Worm (Caenorhabditis elegans): ENCODE measurements around the gene vit-5.
A peak's percentile ranks its signal among the peaks of the same experiment; 100 is the strongest.

The vit-5 gene

DNA sequence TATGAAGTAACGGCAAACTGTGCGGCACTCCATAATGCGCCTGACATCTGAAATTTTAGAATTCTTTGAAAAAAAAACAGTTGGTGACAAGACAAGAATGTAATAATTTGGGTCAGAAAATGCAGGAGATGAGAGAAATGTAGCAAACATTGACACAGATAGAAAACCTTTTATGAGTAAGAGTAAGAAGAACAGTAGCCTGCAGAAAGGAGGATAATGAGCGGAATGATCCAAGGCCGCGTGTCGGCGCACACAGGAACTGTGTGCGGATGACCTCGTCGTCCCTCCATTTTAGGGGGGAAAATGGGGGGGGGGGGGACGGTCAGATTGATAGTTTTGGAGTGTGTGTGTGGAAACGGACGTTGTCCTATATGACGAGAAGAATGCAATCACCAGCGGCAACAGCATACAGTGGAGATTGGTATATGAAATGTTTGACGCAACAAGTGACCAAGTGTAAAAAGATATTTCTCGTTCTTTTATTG is 11.4 kb downstream of the vit-5 start, which contains the start of gene dhs-27 (continued):
- TF ChIP-seq mep-1 (tag; optimal IDR thresholded peaks at IDR 0.05) (peak; percentile 17), unc-62 (GFP tag; optimal IDR thresholded peaks at IDR 0.05) (no peak), hpl-2 (GFP tag; optimal IDR thresholded peaks at IDR 0.05) (no peak), nhr-19 (GFP tag; conservative IDR thresholded peaks at IDR 0.05) (no peak), lin-14 (GFP tag; optimal IDR thresholded peaks at IDR 0.05) (peak; percentile 89), lsy-2 (tag; optimal IDR thresholded peaks at IDR 0.05) (no peak), ceh-63 (GFP tag; optimal IDR thresholded peaks at IDR 0.05) (no peak), ets-5 (GFP tag; IDR thresholded peaks at IDR 0.05) (no peak), alr-1 (tag; optimal IDR thresholded peaks at IDR 0.05; ENCODE audit: borderline replicate concordance) (no peak), swsn-7 (tag; optimal IDR thresholded peaks at IDR 0.05) (no peak), ceh-90 (tag; optimal IDR thresholded peaks at IDR 0.05) (no peak), fkh-4 (tag; optimal IDR thresholded peaks at IDR 0.05; ENCODE audit: borderline replicate concordance) (no peak), nhr-77 (tag; optimal IDR thresholded peaks at IDR 0.05) (no peak), hlh-4 (tag; optimal IDR thresholded peaks at IDR 0.05) (no peak), ceh-88 (GFP tag; IDR thresholded peaks at IDR 0.05) (no peak), blmp-1 (tag; optimal IDR thresholded peaks at IDR 0.05) (peak; percentile 68), nhr-20 (tag; optimal IDR thresholded peaks at IDR 0.05) (no peak), nhr-84 (tag; optimal IDR thresholded peaks at IDR 0.05) (no peak), ztf-4 (tag; optimal IDR thresholded peaks at IDR 0.05) (no peak), nhr-90 (tag; optimal IDR thresholded peaks at IDR 0.05; ENCODE audit: poor library complexity) (peak; percentile 6), lin-13 (GFP tag; optimal IDR thresholded peaks at IDR 0.05) (no peak), hlh-17 (GFP tag; optimal IDR thresholded peaks at IDR 0.05; ENCODE audit: borderline replicate concordance) (no peak), zip-4 (GFP tag; optimal IDR thresholded peaks at IDR 0.05) (no peak), zag-1 (tag; optimal IDR thresholded peaks at IDR 0.05) (no peak), isw-1 (GFP tag; IDR thresholded peaks at IDR 0.05) (no peak)

DNA sequence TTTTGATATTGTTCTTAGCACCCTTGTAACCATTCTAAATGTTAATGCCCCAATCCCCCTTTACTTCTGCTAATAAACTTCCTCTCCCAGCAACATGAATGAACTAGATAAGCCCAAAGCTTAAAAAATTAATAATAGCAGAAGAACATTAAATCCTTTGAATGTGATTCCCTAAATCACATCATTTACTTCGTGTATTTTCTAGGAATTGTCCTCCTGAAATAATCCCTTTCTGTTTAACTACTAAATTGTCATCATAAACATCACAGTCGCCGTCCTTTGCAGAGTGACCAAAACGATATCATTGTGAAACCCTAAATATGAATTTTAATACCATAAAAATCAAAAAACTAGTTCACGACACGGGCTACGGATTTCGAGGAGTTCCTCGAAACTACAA is 12.8 kb downstream of the vit-5 start:
- TF ChIP-seq fkh-8 (tag; optimal IDR thresholded peaks at IDR 0.05): peak; percentile 6
- no peak for TF ChIP-seq nhr-84 (tag; optimal IDR thresholded peaks at IDR 0.05)
- TF ChIP-seq fkh-10 (GFP tag; optimal IDR thresholded peaks at IDR 0.05): no peak
- no peak for TF ChIP-seq rnt-1 (tag; optimal IDR thresholded peaks at IDR 0.05)
- TF ChIP-seq xbp-1 (tag; optimal IDR thresholded peaks at IDR 0.05): no peak
- no peak for TF ChIP-seq ceh-88 (GFP tag; IDR thresholded peaks at IDR 0.05)
- TF ChIP-seq ceh-82 (tag; optimal IDR thresholded peaks at IDR 0.05): no peak
- no peak for TF ChIP-seq fkh-4 (tag; optimal IDR thresholded peaks at IDR 0.05; ENCODE audit: borderline replicate concordance)
- TF ChIP-seq mef-2 (tag; optimal IDR thresholded peaks at IDR 0.05): no peak
- TF ChIP-seq lin-35 (GFP tag; optimal IDR thresholded peaks at IDR 0.05): no peak
- no peak for TF ChIP-seq mdl-1 (tag; optimal IDR thresholded peaks at IDR 0.05)
- no peak for TF ChIP-seq hpl-2 (GFP tag; optimal IDR thresholded peaks at IDR 0.05)
- TF ChIP-seq fos-1 (tag; optimal IDR thresholded peaks at IDR 0.05): no peak
- no peak for TF ChIP-seq Y116A8C.19 (tag; optimal IDR thresholded peaks at IDR 0.05; ENCODE audit: borderline replicate concordance)
- TF ChIP-seq aha-1 (tag; optimal IDR thresholded peaks at IDR 0.05): no peak
- no peak for TF ChIP-seq pag-3 (tag; optimal IDR thresholded peaks at IDR 0.05; ENCODE audit: borderline replicate concordance, insufficient read depth)
- TF ChIP-seq hlh-17 (GFP tag; optimal IDR thresholded peaks at IDR 0.05; ENCODE audit: borderline replicate concordance): no peak
- TF ChIP-seq nhr-47 (tag; optimal IDR thresholded peaks at IDR 0.05): peak; percentile 17
- TF ChIP-seq dsc-1 (tag; optimal IDR thresholded peaks at IDR 0.05): peak; percentile 87
- TF ChIP-seq pax-3 (tag; optimal IDR thresholded peaks at IDR 0.05): peak; percentile 58
- TF ChIP-seq lin-13 (GFP tag; optimal IDR thresholded peaks at IDR 0.05): no peak
- TF ChIP-seq F16B12.6 (tag; optimal IDR thresholded peaks at IDR 0.05): no peak
- TF ChIP-seq skn-1 (tag; optimal IDR thresholded peaks at IDR 0.05): no peak
- no peak for TF ChIP-seq blmp-1 (tag; optimal IDR thresholded peaks at IDR 0.05)
- no peak for TF ChIP-seq mep-1 (tag; optimal IDR thresholded peaks at IDR 0.05)
- TF ChIP-seq nhr-77 (tag; optimal IDR thresholded peaks at IDR 0.05): no peak
- no peak for TF ChIP-seq elt-3 (tag; optimal IDR thresholded peaks at IDR 0.05)
- no peak for TF ChIP-seq aly-2 (tag; optimal IDR thresholded peaks at IDR 0.05)
- no peak for TF ChIP-seq lin-15B (tag; optimal IDR thresholded peaks at IDR 0.05)
- no peak for TF ChIP-seq ceh-63 (GFP tag; optimal IDR thresholded peaks at IDR 0.05)
- no peak for TF ChIP-seq egl-27 (tag; optimal IDR thresholded peaks at IDR 0.05)
- peak; percentile 34 for TF ChIP-seq sox-4 (tag; optimal IDR thresholded peaks at IDR 0.05)
- no peak for TF ChIP-seq nhr-237 (tag; optimal IDR thresholded peaks at IDR 0.05)
- no peak for TF ChIP-seq unc-130 (tag; optimal IDR thresholded peaks at IDR 0.05)
- no peak for TF ChIP-seq jun-1 (tag; optimal IDR thresholded peaks at IDR 0.05)
- TF ChIP-seq ets-5 (GFP tag; IDR thresholded peaks at IDR 0.05): no peak

Measured in whole organism, L1 larva.